Fruit fly (Drosophila melanogaster): ENCODE data around the gene CG12020.

CG12020 gene

dm6 chr3L:1794943-1795696 is 2.0 kb upstream of the CG12020 start, which contains the start of the genes alpha-Spec, dlt and Cdc37:
Gene alpha-Spec, minus strand, starts transcription at chr3L:1795328.
Gene dlt, minus strand, starts transcription at chr3L:1795328.
Gene Cdc37, plus strand, starts transcription at chr3L:1795392.
- TF ChIP-seq eg (GFP tag; IDR thresholded peaks at IDR 0.05) (0 out of 3 replicates have a peak, but pooled peaks have one; percentile 29), Ets96B (tag; optimal IDR thresholded peaks at IDR 0.05) (peak; percentile 61), Gug (GFP tag; IDR thresholded peaks at IDR 0.05) (no peak), Hr39 (GFP tag; optimal IDR thresholded peaks at IDR 0.05) (no peak), fd59A (GFP tag; optimal IDR thresholded peaks at IDR 0.05) (no peak), CG9139 (GFP tag; optimal IDR thresholded peaks at IDR 0.05) (no peak), CG1621 (tag; optimal IDR thresholded peaks at IDR 0.05) (peak; percentile 42), CG8119 (GFP tag; IDR thresholded peaks at IDR 0.05) (0 out of 3 replicates have a peak, but pooled peaks have one; percentile 27), CG10631 (GFP tag; optimal IDR thresholded peaks at IDR 0.05) (no peak), Sox14 (GFP tag; optimal IDR thresholded peaks at IDR 0.05) (peak; percentile 70), vri (GFP tag; optimal IDR thresholded peaks at IDR 0.05) (no peak), OdsH (GFP tag; optimal IDR thresholded peaks at IDR 0.05) (no peak), CG3032 (tag; optimal IDR thresholded peaks at IDR 0.05) (peak; percentile 21), CG31627 (GFP tag; optimal IDR thresholded peaks at IDR 0.05) (peak; percentile 27), dsx (GFP tag; optimal IDR thresholded peaks at IDR 0.05; ENCODE audit: poor library complexity, severe bottlenecking) (peak; percentile 49), cyc (GFP tag; optimal IDR thresholded peaks at IDR 0.05) (peak; percentile 33), Met (GFP tag; optimal IDR thresholded peaks at IDR 0.05) (no peak), CG16779 (tag; optimal IDR thresholded peaks at IDR 0.05) (no peak), lz (GFP tag; optimal IDR thresholded peaks at IDR 0.05) (peak; percentile 35), salr (GFP tag; optimal IDR thresholded peaks at IDR 0.05) (peak in 1 of 2 experiments; percentile 3), Ets21C (GFP tag; optimal IDR thresholded peaks at IDR 0.05) (no peak), CG11902 (GFP tag; optimal IDR thresholded peaks at IDR 0.05) (no peak), Smox (GFP tag; optimal IDR thresholded peaks at IDR 0.05) (no peak), esn (GFP tag; optimal IDR thresholded peaks at IDR 0.05) (peak; percentile 39)

dm6 chr3L:1798649-1799048 is 1.5 kb downstream of the CG12020 start, which contains the start of gene Patj:
Gene Patj, plus strand, starts transcription at chr3L:1798803.
- TF ChIP-seq CG31627 (GFP tag; optimal IDR thresholded peaks at IDR 0.05) (no peak), cyc (GFP tag; optimal IDR thresholded peaks at IDR 0.05) (no peak)

dm6 chr3L:1802802-1803201 is 5.7 kb downstream of the CG12020 start, which contains the start of the genes JTBR and CG42676:
Gene JTBR, minus strand, starts transcription at chr3L:1802856.
Gene CG42676, plus strand, starts transcription at chr3L:1803107.
- no peak for TF ChIP-seq Eip75B (GFP tag; optimal IDR thresholded peaks at IDR 0.05)
- TF ChIP-seq CG10669 (GFP tag; optimal IDR thresholded peaks at IDR 0.05) = no peak
- TF ChIP-seq Met (GFP tag; optimal IDR thresholded peaks at IDR 0.05) = no peak
- no peak for TF ChIP-seq Sox15 (GFP tag; optimal IDR thresholded peaks at IDR 0.05)
- peak; percentile 32 for TF ChIP-seq esn (GFP tag; optimal IDR thresholded peaks at IDR 0.05)
- peak; percentile 66 for TF ChIP-seq CG1621 (tag; optimal IDR thresholded peaks at IDR 0.05)

dm6 chr3L:1808631-1809030 is 11.5 kb downstream of the CG12020 start:
- peak; percentile 85 for TF ChIP-seq acj6 (GFP tag; optimal IDR thresholded peaks at IDR 0.05)
- TF ChIP-seq CG7368 (GFP tag; optimal IDR thresholded peaks at IDR 0.05) = no peak
- peak; percentile 84 for TF ChIP-seq net (GFP tag; optimal IDR thresholded peaks at IDR 0.05)
- peak; percentile 74 for TF ChIP-seq CG11902 (GFP tag; optimal IDR thresholded peaks at IDR 0.05)
- TF ChIP-seq dac (GFP tag; optimal IDR thresholded peaks at IDR 0.05) = peak; percentile 28
- no peak for TF ChIP-seq vri (GFP tag; optimal IDR thresholded peaks at IDR 0.05)
- TF ChIP-seq CG10631 (GFP tag; optimal IDR thresholded peaks at IDR 0.05) = no peak
- peak; percentile 82 for TF ChIP-seq spab (GFP tag; optimal IDR thresholded peaks at IDR 0.05)
- TF ChIP-seq Eip93F (GFP tag; optimal IDR thresholded peaks at IDR 0.05) = no peak
- peak; percentile 80 for TF ChIP-seq CG34406 (GFP tag; optimal IDR thresholded peaks at IDR 0.05)
- TF ChIP-seq Sox15 (GFP tag; optimal IDR thresholded peaks at IDR 0.05) = peak; percentile 72
- TF ChIP-seq CG11294 (GFP tag; IDR thresholded peaks at IDR 0.05) = peak; percentile 83
- TF ChIP-seq CG15336 (GFP tag; IDR thresholded peaks at IDR 0.05) = peak; percentile 90
- no peak for TF ChIP-seq CG9139 (GFP tag; optimal IDR thresholded peaks at IDR 0.05)
- TF ChIP-seq CG6792 (GFP tag; optimal IDR thresholded peaks at IDR 0.05) = peak; percentile 84
- peak; percentile 68 for TF ChIP-seq cyc (GFP tag; optimal IDR thresholded peaks at IDR 0.05)
- TF ChIP-seq CG6276 (GFP tag; optimal IDR thresholded peaks at IDR 0.05) = no peak
- peak; percentile 87 for TF ChIP-seq pdm3 (GFP tag; optimal IDR thresholded peaks at IDR 0.05)
- no peak for TF ChIP-seq Hr38 (GFP tag; optimal IDR thresholded peaks at IDR 0.05)
- TF ChIP-seq Hr39 (GFP tag; optimal IDR thresholded peaks at IDR 0.05) = peak; percentile 78
- peak; percentile 90 for TF ChIP-seq CG3919 (GFP tag; optimal IDR thresholded peaks at IDR 0.05)
- TF ChIP-seq Sox14 (GFP tag; optimal IDR thresholded peaks at IDR 0.05) = peak; percentile 85
- peak; percentile 80 for TF ChIP-seq CG11762 (GFP tag; optimal IDR thresholded peaks at IDR 0.05; ENCODE audit: insufficient read depth)
- no peak for TF ChIP-seq CG16779 (tag; optimal IDR thresholded peaks at IDR 0.05)
- TF ChIP-seq topi (GFP tag; optimal IDR thresholded peaks at IDR 0.05) = peak; percentile 75

Data from whole organism, prepupa.